Worm (Caenorhabditis elegans) whole organism, young adult: Measurements from ENCODE around the gene T05C12.4.

Source experiments
- B0261.1 ChIP-seq: sonication (generic microtip); optimal IDR thresholded peaks from 2 replicates; lab custom pipeline; 2016; ENCODE audit warnings: mild to moderate bottlenecking, missing genetic modification characterization, moderate library complexity, missing compliant biosample characterization
- D2030.7 ChIP-seq: fragments of 200-800 bp; sonication (Bioruptor generic); IDR thresholded peaks from 2 replicates; pipeline ENCODE4 v1.3.6; 2022; ENCODE audit warnings: missing genetic modification reagents, missing genetic modification characterization, missing compliant biosample characterization
- F23B12.7 ChIP-seq: sonication (generic microtip); optimal IDR thresholded peaks from 2 replicates; lab custom pipeline; 2017; ENCODE audit warnings: missing genetic modification characterization, mild to moderate bottlenecking, missing compliant biosample characterization, antibody characterized with exemption, moderate library complexity; ENCODE audit not compliant: insufficient read depth
- F33H1.4 ChIP-seq: fragments of 200-800 bp; sonication (Bioruptor generic); IDR thresholded peaks from 2 replicates; pipeline ENCODE4 v1.3.6; 2022; ENCODE audit warnings: missing genetic modification reagents, missing genetic modification characterization, missing compliant biosample characterization
- Y53G8AR.9 ChIP-seq: fragments of 200-800 bp; sonication (Bioruptor generic); conservative IDR thresholded peaks from 2 replicates; pipeline ENCODE4 v1.3.6; 2022; ENCODE audit warnings: missing genetic modification reagents, missing genetic modification characterization, missing compliant biosample characterization
- ZK185.1 ChIP-seq: sonication (generic microtip); optimal IDR thresholded peaks from 2 replicates; lab custom pipeline; 2016; ENCODE audit warnings: mild to moderate bottlenecking, missing genetic modification characterization, missing compliant biosample characterization; ENCODE audit not compliant: poor library complexity, severe bottlenecking
- attf-3 ChIP-seq: fragments of 200-800 bp; sonication (Bioruptor generic); conservative IDR thresholded peaks from 2 replicates; pipeline ENCODE4 v1.3.6; 2022; ENCODE audit warnings: missing genetic modification reagents, missing genetic modification characterization, missing compliant biosample characterization
- attf-5 ChIP-seq: fragments of 200-800 bp; sonication (Bioruptor generic); optimal IDR thresholded peaks from 2 replicates; lab custom pipeline; 2018; ENCODE audit warnings: mild to moderate bottlenecking, missing genetic modification characterization, missing compliant biosample characterization
- ceh-79 ChIP-seq: sonication (generic microtip); optimal IDR thresholded peaks from 2 replicates; lab custom pipeline; 2017; ENCODE audit warnings: mild to moderate bottlenecking, missing genetic modification characterization, missing compliant biosample characterization
- ceh-91 ChIP-seq: fragments of 200-800 bp; sonication (Bioruptor generic); IDR thresholded peaks from 2 replicates; pipeline ENCODE4 v1.3.6; 2022; ENCODE audit warnings: missing genetic modification reagents, missing genetic modification characterization, missing compliant biosample characterization
- dox-1 ChIP-seq: fragments of 200-800 bp; sonication (Bioruptor generic); IDR thresholded peaks from 2 replicates; pipeline ENCODE4 v1.3.6; 2022; ENCODE audit warnings: missing genetic modification reagents, missing genetic modification characterization, missing compliant biosample characterization
- dpff-1 ChIP-seq: sonication (generic microtip); optimal IDR thresholded peaks from 2 replicates; lab custom pipeline; 2017; ENCODE audit warnings: mild to moderate bottlenecking, missing genetic modification characterization, missing compliant biosample characterization
- dpl-1 ChIP-seq: fragments of 150-350 bp; optimal IDR thresholded peaks from 2 replicates; lab custom pipeline; 2014; ENCODE audit warnings: missing biosample characterization, missing genetic modification reagents, missing genetic modification characterization
- efl-1 ChIP-seq: fragments of 150-350 bp; optimal IDR thresholded peaks from 2 replicates; lab custom pipeline; 2014; ENCODE audit warnings: missing biosample characterization, missing genetic modification reagents, missing genetic modification characterization
- egrh-3 ChIP-seq: fragments of 200-800 bp; sonication (Bioruptor generic); IDR thresholded peaks from 2 replicates; pipeline ENCODE4 v1.3.6; 2022; ENCODE audit warnings: missing genetic modification reagents, missing genetic modification characterization, missing compliant biosample characterization
- gei-17 ChIP-seq: fragments of 200-800 bp; sonication (Bioruptor generic); optimal IDR thresholded peaks from 2 replicates; lab custom pipeline; 2018; ENCODE audit warnings: mild to moderate bottlenecking, missing genetic modification characterization, missing compliant biosample characterization
- hsf-1 ChIP-seq: fragments of 200-800 bp; sonication (Bioruptor generic); IDR thresholded peaks from 2 replicates; pipeline ENCODE4 v1.3.6; 2022; ENCODE audit warnings: missing genetic modification reagents, missing genetic modification characterization, missing compliant biosample characterization
- lin-35 ChIP-seq, 3 experiments: fragments of 150-350 bp in 2 of 3; sonication (generic microtip) in 1 of 3; optimal IDR thresholded peaks; 2 replicates each; lab custom pipeline; 2014 to 2018; ENCODE audit warnings: missing biosample characterization in 3 of 3, missing genetic modification characterization in 3 of 3, missing genetic modification reagents in 3 of 3
- lin-40 ChIP-seq: sonication (generic microtip); optimal IDR thresholded peaks from 2 replicates; lab custom pipeline; 2016; ENCODE audit warnings: missing genetic modification characterization, mild to moderate bottlenecking, missing compliant biosample characterization, missing genotype, missing genetic modification reagents
- lin-54 ChIP-seq: fragments of 200-800 bp; sonication (Bioruptor generic); optimal IDR thresholded peaks from 2 replicates; lab custom pipeline; 2018; ENCODE audit warnings: mild to moderate bottlenecking, missing genetic modification characterization, missing compliant biosample characterization
- lsl-1 ChIP-seq: fragments of 200-800 bp; sonication (Bioruptor generic); optimal IDR thresholded peaks from 2 replicates; lab custom pipeline; 2018; ENCODE audit warnings: mild to moderate bottlenecking, missing genetic modification characterization, moderate library complexity, missing compliant biosample characterization
- madf-6 ChIP-seq: fragments of 200-800 bp; sonication (Bioruptor generic); IDR thresholded peaks from 2 replicates; pipeline ENCODE4 v1.3.6; 2022; ENCODE audit warnings: missing genetic modification reagents, missing genetic modification characterization, missing compliant biosample characterization
- madf-8 ChIP-seq: fragments of 200-800 bp; sonication (Bioruptor generic); conservative IDR thresholded peaks from 2 replicates; pipeline ENCODE4 v1.3.6; 2022; ENCODE audit warnings: missing genetic modification reagents, missing genetic modification characterization, missing compliant biosample characterization
- mcd-1 ChIP-seq: fragments of 200-800 bp; sonication (Bioruptor generic); IDR thresholded peaks from 2 replicates; pipeline ENCODE4 v1.3.6; 2022; ENCODE audit warnings: missing genetic modification reagents, missing genetic modification characterization, missing compliant biosample characterization
- repo-1 ChIP-seq: sonication (generic microtip); optimal IDR thresholded peaks from 2 replicates; lab custom pipeline; 2017; ENCODE audit warnings: mild to moderate bottlenecking, missing genetic modification characterization, missing compliant biosample characterization
- snpc-1.3 ChIP-seq: sonication (generic microtip); optimal IDR thresholded peaks from 2 replicates; lab custom pipeline; 2017; ENCODE audit warnings: missing genetic modification characterization, mild to moderate bottlenecking, missing compliant biosample characterization, antibody characterized with exemption, moderate library complexity, missing genotype, missing genetic modification reagents; ENCODE audit not compliant: insufficient read depth
- snpc-3.4 ChIP-seq: sonication (generic microtip); optimal IDR thresholded peaks from 2 replicates; lab custom pipeline; 2017; ENCODE audit warnings: missing genetic modification characterization, mild to moderate bottlenecking, missing compliant biosample characterization, antibody characterized with exemption, moderate library complexity, missing genotype, missing genetic modification reagents
- snpc-4 ChIP-seq, 5 experiments: fragments of 150-350 bp in 1 of 5; sonication (generic microtip) in 4 of 5; optimal IDR thresholded peaks; 2 replicates each; lab custom pipeline; 2014 to 2018; ENCODE audit warnings: missing genetic modification characterization in 5 of 5, missing biosample characterization in 3 of 5, antibody characterized with exemption in 2 of 5, mild to moderate bottlenecking in 2 of 5, missing compliant biosample characterization in 2 of 5, missing genotype in 2 of 5, moderate library complexity in 2 of 5, missing genetic modification reagents in 1 of 5
- tbp1 ChIP-seq: fragments of 200-800 bp; sonication (Bioruptor generic); optimal IDR thresholded peaks from 2 replicates; lab custom pipeline; 2018; ENCODE audit warnings: mild to moderate bottlenecking, missing genetic modification characterization, missing compliant biosample characterization
- xnd-1 ChIP-seq: sonication (generic microtip); optimal IDR thresholded peaks from 2 replicates; lab custom pipeline; 2016; ENCODE audit warnings: missing genotype, missing genetic modification reagents, missing genetic modification characterization, missing compliant biosample characterization
- ztf-18 ChIP-seq: sonication (generic microtip); optimal IDR thresholded peaks from 2 replicates; lab custom pipeline; 2016; ENCODE audit warnings: missing genotype, mild to moderate bottlenecking, missing genetic modification characterization, missing compliant biosample characterization
- ztf-26 ChIP-seq: sonication (generic microtip); optimal IDR thresholded peaks from 2 replicates; lab custom pipeline; 2017; ENCODE audit warnings: missing genetic modification characterization, missing compliant biosample characterization
- ztf-3 ChIP-seq: fragments of 200-800 bp; sonication (Bioruptor generic); optimal IDR thresholded peaks from 2 replicates; lab custom pipeline; 2018; ENCODE audit warnings: mild to moderate bottlenecking, missing genetic modification characterization, missing compliant biosample characterization

The T05C12.4 gene

DNA sequence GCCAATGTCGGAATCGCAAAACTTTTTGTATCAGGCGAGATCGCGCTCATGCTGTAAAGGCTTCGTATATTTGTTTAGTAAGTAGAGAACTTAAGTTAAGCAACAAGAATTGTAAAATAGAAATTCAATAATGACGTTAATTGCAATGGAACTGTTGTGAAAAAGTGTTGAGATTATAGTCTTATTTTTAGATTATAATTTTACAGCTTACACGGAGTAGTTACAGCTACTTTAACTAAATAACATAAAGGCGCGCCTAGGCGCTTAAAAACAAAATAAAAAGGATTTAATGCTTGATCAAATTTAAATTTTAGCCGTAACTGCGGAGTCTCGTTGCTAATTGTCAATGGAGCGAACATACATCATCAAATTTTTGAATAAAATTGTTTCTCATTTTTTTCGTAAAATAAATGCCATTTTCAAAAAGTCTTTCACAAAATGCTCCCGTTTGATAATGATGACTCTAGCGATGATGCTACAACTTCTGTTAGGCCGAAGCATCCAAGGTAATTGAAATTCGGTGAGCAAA lies 18.0 kb downstream of the T05C12.4 start, which contains the start of the genes emb-27 and rrf-3:
emb-27 (minus strand) TSS at position 51 of the 529 bp plus-strand sequence.
rrf-3 (plus strand) TSS at position 346 of the 529 bp plus-strand sequence.
- TF ChIP-seq lin-35 (GFP tag; optimal IDR thresholded peaks at IDR 0.05; lab: Kevin White, UChicago) (no peak), attf-3 (GFP tag; lab: Robert Waterston, UW) (peak; percentile 88), dpff-1 (tag; lab: Kevin White, UChicago) (no peak), lin-40 (tag; lab: Kevin White, UChicago) (no peak), dpl-1 (GFP tag; lab: Kevin White, UChicago) (peak; percentile 51), madf-6 (GFP tag; lab: Robert Waterston, UW) (peak; percentile 48), lsl-1 (GFP tag; lab: Kevin White, UChicago) (peak; percentile 26), attf-5 (GFP tag; lab: Kevin White, UChicago) (peak; percentile 83), ztf-18 (tag; lab: Kevin White, UChicago) (peak; percentile 12), efl-1 (GFP tag; lab: Kevin White, UChicago) (peak; percentile 83), F33H1.4 (GFP tag; lab: Robert Waterston, UW) (peak; percentile 35; the same call in 1 of the 2 replicates), mcd-1 (GFP tag; lab: Robert Waterston, UW) (peak; percentile 76), lin-54 (GFP tag; lab: Kevin White, UChicago) (peak; percentile 51)

DNA sequence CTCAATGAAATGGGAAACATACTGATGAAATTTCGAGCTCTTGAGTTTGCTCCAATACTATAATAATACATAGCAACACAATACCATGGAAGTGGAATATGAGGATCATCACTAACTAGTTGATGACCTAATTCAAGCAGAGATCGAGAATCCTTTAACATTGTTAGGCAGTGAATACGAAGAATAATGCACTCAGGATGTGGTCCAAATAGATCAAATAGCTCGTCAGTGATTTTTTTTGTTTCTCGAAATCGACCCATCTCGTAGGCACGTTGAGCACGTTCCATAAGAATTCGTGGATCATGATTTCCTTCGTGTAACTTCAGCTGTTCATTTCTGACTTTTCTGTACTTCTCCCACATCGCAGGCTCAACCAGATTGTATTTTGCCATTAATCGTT lies 19.3 kb downstream of the T05C12.4 start:
- TF ChIP-seq tbp1 (GFP tag; lab: Kevin White, UChicago): no peak
- no peak for TF ChIP-seq gei-17 (GFP tag; lab: Kevin White, UChicago)
- no peak for TF ChIP-seq xnd-1 (tag; lab: Kevin White, UChicago)
- no peak for TF ChIP-seq ztf-3 (GFP tag; lab: Kevin White, UChicago)
- TF ChIP-seq snpc-1.3 (tag; lab: Kevin White, UChicago): no peak
- no peak for TF ChIP-seq egrh-3 (GFP tag; lab: Robert Waterston, UW)
- TF ChIP-seq lin-54 (GFP tag; lab: Kevin White, UChicago): no peak
- TF ChIP-seq B0261.1 (tag; lab: Kevin White, UChicago): no peak

DNA sequence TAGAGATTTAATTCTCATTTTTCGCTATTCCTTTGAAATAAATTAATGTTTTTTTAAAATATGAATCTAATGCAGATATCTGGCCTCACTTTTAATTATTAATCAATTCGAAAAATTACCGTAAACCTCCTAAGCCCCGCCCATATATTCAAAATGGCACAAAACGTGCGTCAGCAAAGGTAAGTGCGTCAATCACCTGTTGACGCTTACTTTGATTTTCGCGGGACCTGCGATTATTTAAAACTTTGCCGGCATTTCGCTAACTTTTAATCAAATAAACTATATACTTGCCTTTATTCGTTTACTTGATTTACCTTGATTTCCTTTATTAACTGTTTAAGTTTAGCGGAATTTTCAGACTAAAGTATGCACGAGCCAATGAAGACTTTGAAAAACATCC lies 22.2 kb downstream of the T05C12.4 start, which contains the start of gene pch-2:
pch-2 (plus strand) TSS at position 359 of the 400 bp plus-strand sequence.
- peak; percentile 54; the same call in 1 of the 2 replicates for TF ChIP-seq madf-8 (GFP tag; lab: Robert Waterston, UW)
- peak; percentile 40; the same call in 1 of the 2 replicates for TF ChIP-seq D2030.7 (GFP tag; lab: Robert Waterston, UW)
- no peak for TF ChIP-seq ztf-3 (GFP tag; lab: Kevin White, UChicago)
- TF ChIP-seq dox-1 (GFP tag; lab: Robert Waterston, UW): peak; percentile 72
- TF ChIP-seq efl-1 (GFP tag; lab: Kevin White, UChicago): peak; percentile 83
- peak; percentile 52; the same call in 1 of the 2 replicates for TF ChIP-seq F33H1.4 (GFP tag; lab: Robert Waterston, UW)
- peak; percentile 69 for TF ChIP-seq attf-5 (GFP tag; lab: Kevin White, UChicago)
- peak; percentile 51 for TF ChIP-seq lsl-1 (GFP tag; lab: Kevin White, UChicago)
- TF ChIP-seq mcd-1 (GFP tag; lab: Robert Waterston, UW): no peak
- peak; percentile 58 for TF ChIP-seq dpl-1 (GFP tag; lab: Kevin White, UChicago)
- peak; percentile 61 for TF ChIP-seq attf-3 (GFP tag; lab: Robert Waterston, UW)
- peak; percentile 13 for TF ChIP-seq xnd-1 (tag; lab: Kevin White, UChicago)
- no peak for TF ChIP-seq repo-1 (tag; lab: Kevin White, UChicago)
- TF ChIP-seq madf-6 (GFP tag; lab: Robert Waterston, UW): peak; percentile 79
- TF ChIP-seq F23B12.7 (tag; lab: Kevin White, UChicago): no peak
- TF ChIP-seq snpc-4 (GFP tag; optimal IDR thresholded peaks at IDR 0.05; lab: Kevin White, UChicago): no peak
- peak in 1 of 4 experiments; percentile 50 for TF ChIP-seq snpc-4 (tag; optimal IDR thresholded peaks at IDR 0.05; lab: Kevin White, UChicago)
- TF ChIP-seq ztf-26 (tag; lab: Kevin White, UChicago): no peak
- TF ChIP-seq ceh-79 (tag; lab: Kevin White, UChicago): no peak
- peak in 1 of 3 experiments; percentile 14 for TF ChIP-seq lin-35 (GFP tag; optimal IDR thresholded peaks at IDR 0.05; lab: Kevin White, UChicago)
- TF ChIP-seq snpc-3.4: no peak
- peak; percentile 3 for TF ChIP-seq ZK185.1
- peak; percentile 15; the same call in 1 of the 2 replicates for TF ChIP-seq ceh-91 (GFP tag; lab: Robert Waterston, UW)
- peak; percentile 11 for TF ChIP-seq snpc-1.3 (tag; lab: Kevin White, UChicago)
- TF ChIP-seq ztf-18 (tag; lab: Kevin White, UChicago): peak; percentile 92
- TF ChIP-seq hsf-1: no peak
- TF ChIP-seq Y53G8AR.9: peak; percentile 51; the same call in 1 of the 2 replicates
- TF ChIP-seq tbp1 (GFP tag; lab: Kevin White, UChicago): no peak
